Worm (Caenorhabditis elegans): ENCODE measurements around the gene pqn-31.

pqn-31 gene

DNA sequence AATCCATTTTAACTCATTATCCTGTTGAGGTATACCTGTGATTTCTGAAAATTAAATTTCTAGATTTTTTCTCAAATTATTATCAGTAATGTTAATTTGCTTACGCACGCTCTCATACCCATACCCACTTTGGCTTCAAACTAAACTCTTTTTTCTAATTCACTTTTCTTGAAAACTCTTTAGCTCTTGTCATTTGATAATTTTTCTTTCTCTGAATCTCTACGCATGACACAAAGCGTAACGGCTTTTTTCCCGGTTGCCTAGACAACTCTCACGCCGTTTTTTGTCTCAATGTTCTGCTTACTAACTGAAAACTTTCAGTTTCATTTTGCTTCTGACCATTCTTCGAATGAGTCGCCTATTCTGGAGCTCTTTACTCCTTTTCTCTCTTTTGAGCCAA is 24.6 kb downstream of the pqn-31 start, which contains the start of gene B0222.1:
B0222.1 (plus strand) TSS at position 306 of the 400 bp plus-strand sequence.
- TF ChIP-seq nhr-11 (tag; optimal IDR thresholded peaks at IDR 0.05) = peak; percentile 3
- TF ChIP-seq egl-27 (tag; optimal IDR thresholded peaks at IDR 0.05) = no peak
- TF ChIP-seq unc-39 (tag; optimal IDR thresholded peaks at IDR 0.05) = no peak
- no peak for TF ChIP-seq ceh-82 (tag; optimal IDR thresholded peaks at IDR 0.05)

DNA sequence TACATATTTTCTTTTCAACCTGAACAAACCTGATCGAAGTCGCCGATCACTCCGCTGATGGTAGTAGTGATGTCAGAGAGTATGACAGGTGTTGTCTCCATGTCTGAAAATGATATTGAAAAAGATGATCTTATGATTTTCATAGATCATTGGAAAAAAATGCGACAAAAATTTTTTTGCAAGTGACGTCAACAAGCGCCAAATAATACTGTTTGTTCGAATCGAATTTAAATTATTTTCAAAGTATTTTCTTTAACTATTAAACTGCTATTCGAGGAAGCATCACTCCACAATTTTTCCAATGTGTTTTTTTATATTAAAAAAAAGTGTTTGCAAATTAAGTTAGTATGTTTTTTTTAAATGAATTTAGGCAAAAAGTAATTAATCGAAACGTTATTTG is 28.2 kb downstream of the pqn-31 start, which contains the start of gene pitr-2:
pitr-2 (minus strand) TSS at position 101 of the 400 bp plus-strand sequence.
- TF ChIP-seq pqm-1 (tag; optimal IDR thresholded peaks at IDR 0.05) (no peak), elt-3 (tag; optimal IDR thresholded peaks at IDR 0.05) (no peak), ceh-28 (tag; optimal IDR thresholded peaks at IDR 0.05) (no peak), eor-1 (tag; optimal IDR thresholded peaks at IDR 0.05) (no peak), ceh-16 (tag; optimal IDR thresholded peaks at IDR 0.05) (no peak), nhr-67 (tag; optimal IDR thresholded peaks at IDR 0.05) (no peak), unc-62 (GFP tag; optimal IDR thresholded peaks at IDR 0.05) (no peak), jun-1 (tag; optimal IDR thresholded peaks at IDR 0.05) (no peak), aly-2 (tag; optimal IDR thresholded peaks at IDR 0.05) (no peak), nhr-23 (tag; optimal IDR thresholded peaks at IDR 0.05) (no peak), unc-39 (tag; optimal IDR thresholded peaks at IDR 0.05) (no peak), nhr-76 (tag; optimal IDR thresholded peaks at IDR 0.05) (no peak), sea-2 (GFP tag; optimal IDR thresholded peaks at IDR 0.05) (no peak), nhr-28 (tag; optimal IDR thresholded peaks at IDR 0.05) (no peak), skn-1 (tag; optimal IDR thresholded peaks at IDR 0.05) (no peak), fos-1 (tag; optimal IDR thresholded peaks at IDR 0.05) (no peak), ama-1 (optimal IDR thresholded peaks at IDR 0.05) (no peak), elt-2 (tag; optimal IDR thresholded peaks at IDR 0.05) (no peak), R02D3.7 (tag; optimal IDR thresholded peaks at IDR 0.05) (no peak)

DNA sequence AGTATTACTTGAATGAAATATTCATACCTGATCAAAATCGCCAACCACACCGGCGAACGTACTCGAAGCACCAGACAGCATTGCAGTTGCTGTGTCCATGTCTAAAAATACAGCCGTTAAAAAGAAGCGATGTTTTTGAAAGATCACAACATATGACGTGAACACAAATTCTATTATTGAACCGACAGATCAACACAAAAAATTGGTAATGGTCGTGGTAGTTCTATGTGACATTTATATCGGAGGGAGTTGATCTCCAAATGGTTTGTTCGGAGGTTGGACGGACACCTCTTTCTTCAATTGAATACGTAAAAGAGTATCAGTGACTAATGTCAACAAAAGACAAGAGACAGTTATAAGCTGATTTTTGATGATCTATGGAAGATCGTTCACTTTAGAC is 31.9 kb downstream of the pqn-31 start, which contains the start of gene pitr-3:
pitr-3 (minus strand) TSS at position 101 of the 400 bp plus-strand sequence.
- TF ChIP-seq nhr-23 (tag; optimal IDR thresholded peaks at IDR 0.05) (no peak), ceh-28 (tag; optimal IDR thresholded peaks at IDR 0.05) (no peak), hmg-11 (tag; optimal IDR thresholded peaks at IDR 0.05) (no peak), fkh-10 (GFP tag; optimal IDR thresholded peaks at IDR 0.05) (no peak), lin-15B (tag; optimal IDR thresholded peaks at IDR 0.05) (no peak)

DNA sequence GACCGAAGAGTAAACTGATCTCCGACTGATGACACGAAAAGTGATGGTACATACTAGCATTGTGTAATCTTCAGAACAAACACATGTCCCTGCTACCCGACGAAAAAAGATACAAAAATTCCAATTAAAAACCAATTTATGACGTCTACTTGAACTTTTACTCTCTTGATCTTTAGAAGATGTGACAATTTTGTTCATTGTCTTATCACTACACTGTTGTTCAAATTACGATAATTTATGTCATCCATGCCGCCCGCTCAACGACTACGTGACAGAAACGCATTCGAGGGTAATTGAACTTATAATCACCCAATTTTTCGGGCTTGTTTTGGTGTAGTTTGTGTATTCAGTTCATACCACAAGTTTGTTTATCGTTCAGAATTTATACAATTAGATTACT is 34.5 kb downstream of the pqn-31 start:
- TF ChIP-seq elt-3 (tag; optimal IDR thresholded peaks at IDR 0.05) (no peak), pha-4 (tag; optimal IDR thresholded peaks at IDR 0.05) (no peak), aly-2 (tag; optimal IDR thresholded peaks at IDR 0.05) (no peak), egl-5 (tag; optimal IDR thresholded peaks at IDR 0.05) (no peak), ceh-9 (tag; optimal IDR thresholded peaks at IDR 0.05) (no peak), ceh-16 (tag; optimal IDR thresholded peaks at IDR 0.05) (no peak), elt-2 (tag; optimal IDR thresholded peaks at IDR 0.05) (no peak), nhr-25 (tag; optimal IDR thresholded peaks at IDR 0.05) (peak; percentile 25), elt-1 (tag; optimal IDR thresholded peaks at IDR 0.05) (no peak), nhr-23 (tag; optimal IDR thresholded peaks at IDR 0.05) (peak; percentile 5), unc-39 (tag; optimal IDR thresholded peaks at IDR 0.05) (no peak)

DNA sequence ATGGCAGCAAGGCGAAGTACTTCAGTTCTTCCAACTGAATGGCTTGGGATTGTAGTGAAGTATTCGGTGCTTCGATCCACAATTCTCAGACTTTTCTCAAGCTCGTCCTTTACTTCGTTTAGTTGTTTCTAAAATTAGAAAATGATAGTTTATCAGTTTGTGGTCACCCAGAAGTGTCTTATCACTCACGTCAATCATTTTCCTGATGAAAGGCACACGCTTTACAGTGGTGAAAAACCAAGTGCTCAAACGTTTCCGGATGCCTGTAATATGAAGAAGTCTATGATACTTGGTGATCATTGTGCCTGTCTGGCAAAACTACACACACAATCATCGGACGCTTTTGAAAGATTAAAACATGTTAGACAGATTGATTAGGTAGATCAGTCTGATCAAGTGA is 36.8 kb downstream of the pqn-31 start:
- TF ChIP-seq elt-3 (tag; optimal IDR thresholded peaks at IDR 0.05) (no peak), elt-2 (tag; optimal IDR thresholded peaks at IDR 0.05) (peak; percentile 68), skn-1 (tag; optimal IDR thresholded peaks at IDR 0.05) (no peak), pqm-1 (tag; optimal IDR thresholded peaks at IDR 0.05) (peak; percentile 13), nhr-237 (tag; optimal IDR thresholded peaks at IDR 0.05) (no peak), ztf-4 (tag; optimal IDR thresholded peaks at IDR 0.05) (no peak), eor-1 (tag; optimal IDR thresholded peaks at IDR 0.05) (no peak), fkh-2 (tag; optimal IDR thresholded peaks at IDR 0.05) (no peak), nhr-25 (tag; optimal IDR thresholded peaks at IDR 0.05) (no peak)

All from whole organism, L3 larva.